Worm (Caenorhabditis elegans) whole organism, L3 larva: Measurements from ENCODE around the gene ZK381.62.

ENCODE experiments used
- ama-1 ChIP-seq: fragments of 150-350 bp; optimal IDR thresholded peaks from 2 replicates; lab custom pipeline; 2018
- ceh-82 ChIP-seq: fragments of 150-350 bp; optimal IDR thresholded peaks from 2 replicates; lab custom pipeline; 2014; ENCODE audit warnings: missing biosample characterization, missing genetic modification characterization
- elt-3 ChIP-seq, 3 experiments: fragments of 150-350 bp in 1 of 3; sonication (generic microtip) in 2 of 3; optimal IDR thresholded peaks; 2 replicates in 2 of 3; 4 replicates in 1 of 3; lab custom pipeline; 2014 to 2017; ENCODE audit warnings: missing biosample characterization in 3 of 3, missing genetic modification characterization in 3 of 3
- hmg-11 ChIP-seq: sonication (generic microtip); optimal IDR thresholded peaks from 2 replicates; lab custom pipeline; 2016; ENCODE audit warnings: missing genetic modification characterization, missing compliant biosample characterization
- lin-39 ChIP-seq: fragments of 150-350 bp; optimal IDR thresholded peaks from 2 replicates; lab custom pipeline; 2018; ENCODE audit warnings: missing biosample characterization, missing genetic modification reagents, missing genetic modification characterization
- nhr-12 ChIP-seq: fragments of 150-350 bp; optimal IDR thresholded peaks from 2 replicates; lab custom pipeline; 2014; ENCODE audit warnings: missing biosample characterization, missing genetic modification characterization
- nhr-237 ChIP-seq: fragments of 150-350 bp; optimal IDR thresholded peaks from 2 replicates; lab custom pipeline; 2014; ENCODE audit warnings: missing biosample characterization, missing genetic modification characterization
- sea-2 ChIP-seq: fragments of 150-350 bp; sonication (generic microtip); optimal IDR thresholded peaks from 4 replicates; lab custom pipeline; 2014; ENCODE audit warnings: missing biosample characterization, missing genetic modification reagents, missing genetic modification characterization
- unc-62 ChIP-seq: fragments of 150-350 bp; sonication (generic microtip); optimal IDR thresholded peaks from 4 replicates; lab custom pipeline; 2014; ENCODE audit warnings: missing biosample characterization, missing genetic modification reagents, missing genetic modification characterization

ce11 chrIV:6951259-6951658 lies 19.9 kb downstream of the ZK381.62 start:
- TF ChIP-seq ceh-82 (no peak), unc-62 (GFP tag; lab: Kevin White, UChicago) (no peak), lin-39 (no peak), elt-3 (tag; optimal IDR thresholded peaks at IDR 0.05; lab: Kevin White, UChicago) (no peak), hmg-11 (tag; lab: Kevin White, UChicago) (no peak), nhr-12 (no peak), sea-2 (GFP tag; lab: Kevin White, UChicago) (no peak), ama-1 (lab: Kevin White, UChicago) (no peak), nhr-237 (tag; lab: Kevin White, UChicago) (no peak)
